Fruit fly (Drosophila melanogaster): ENCODE measurements around the gene CG16782.

CG16782 gene

DNA sequence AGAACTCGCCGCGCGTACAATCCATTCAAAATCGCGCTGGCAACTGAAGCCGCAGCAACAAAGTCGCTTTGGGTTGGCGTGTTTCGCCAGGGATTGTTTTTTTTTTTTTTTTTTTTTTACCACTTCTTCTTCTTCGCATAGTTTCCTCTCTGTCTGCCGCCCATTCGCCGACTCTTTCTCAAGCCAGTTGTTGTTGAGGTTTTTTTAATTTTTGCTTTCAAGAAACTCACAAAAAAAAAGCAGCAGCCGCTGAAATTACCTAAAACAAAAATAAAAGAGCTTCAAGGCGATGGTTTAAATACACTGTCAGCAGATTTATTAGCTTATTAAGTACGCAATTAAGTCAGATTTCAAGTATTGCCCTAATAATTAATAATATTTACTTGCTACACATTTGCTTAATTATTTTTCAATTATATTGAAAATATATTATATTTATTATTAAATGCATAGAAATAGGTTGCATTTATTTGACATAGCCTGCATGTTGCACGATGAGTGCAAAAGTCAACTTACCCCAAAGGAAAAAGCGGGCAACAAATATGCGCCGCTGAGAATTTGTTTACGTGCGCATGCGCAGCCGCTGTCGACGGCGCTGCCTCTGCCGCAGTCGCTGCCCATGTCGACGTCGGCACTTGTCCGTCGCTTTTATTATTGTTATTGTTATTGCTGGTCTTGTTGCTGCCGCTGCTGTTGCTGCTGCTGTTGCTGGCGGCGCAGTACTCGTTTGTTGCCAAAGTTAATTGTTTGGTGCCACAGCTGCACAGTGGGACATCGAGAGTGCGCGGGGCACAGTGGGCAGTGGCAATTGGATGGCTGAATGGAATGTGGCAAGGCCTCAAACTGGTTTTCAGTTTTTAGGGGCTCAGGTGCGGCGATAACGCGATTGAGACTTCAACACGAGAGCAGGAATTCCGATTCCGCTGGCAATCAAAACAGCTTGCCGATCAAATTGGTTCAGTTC is 14.7 kb upstream of the CG16782 start, which contains the start of gene CG12206 (continued):
- TF ChIP-seq Ptx1 (GFP tag; IDR thresholded peaks at IDR 0.05) (peak; percentile 74), CG10321 (GFP tag; IDR thresholded peaks at IDR 0.05) (no peak), ash1 (GFP tag; optimal IDR thresholded peaks at IDR 0.05) (no peak), fu2 (GFP tag; optimal IDR thresholded peaks at IDR 0.05) (no peak), CG1647 (GFP tag; optimal IDR thresholded peaks at IDR 0.05) (no peak), prd (optimal IDR thresholded peaks at IDR 0.05) (no peak), prd (GFP tag; IDR thresholded peaks at IDR 0.05) (peak; percentile 66), CG3995 (GFP tag; optimal IDR thresholded peaks at IDR 0.05) (no peak), pros (GFP tag; optimal IDR thresholded peaks at IDR 0.05) (no peak), Bgb (GFP tag; IDR thresholded peaks at IDR 0.05; ENCODE audit: partially characterized antibody) (no peak), Eip74EF (GFP tag; optimal IDR thresholded peaks at IDR 0.05) (peak in 1 of 2 experiments; percentile 45), NK7.1 (GFP tag; optimal IDR thresholded peaks at IDR 0.05) (no peak), Xbp1 (GFP tag; optimal IDR thresholded peaks at IDR 0.05) (peak; percentile 32), Gsc (GFP tag; IDR thresholded peaks at IDR 0.05) (no peak), kni (GFP tag; optimal IDR thresholded peaks at IDR 0.05) (peak; percentile 46), CG30403 (GFP tag; optimal IDR thresholded peaks at IDR 0.05) (peak; percentile 45), CG14014 (GFP tag; IDR thresholded peaks at IDR 0.05) (peak; percentile 25; the same call in 1 of the 2 replicates), Nf-YC (tag; optimal IDR thresholded peaks at IDR 0.05) (peak; percentile 2), br (optimal IDR thresholded peaks at IDR 0.05) (no peak), mam (GFP tag; optimal IDR thresholded peaks at IDR 0.05) (no peak), ase (GFP tag; IDR thresholded peaks at IDR 0.05) (no peak), CG4328 (GFP tag; optimal IDR thresholded peaks at IDR 0.05) (no peak), Lpt (GFP tag; optimal IDR thresholded peaks at IDR 0.05) (no peak), CG32532 (GFP tag; IDR thresholded peaks at IDR 0.05) (peak; percentile 74; the same call in 1 of the 2 replicates), CG33557 (GFP tag; optimal IDR thresholded peaks at IDR 0.05) (no peak), gsb (GFP tag; IDR thresholded peaks at IDR 0.05) (no peak; the same call in 1 of the 2 replicates), dan (GFP tag; IDR thresholded peaks at IDR 0.05) (no peak), CG9437 (GFP tag; optimal IDR thresholded peaks at IDR 0.05) (peak; percentile 39), CG2678 (tag; optimal IDR thresholded peaks at IDR 0.05) (peak; percentile 83), CG4707 (GFP tag; optimal IDR thresholded peaks at IDR 0.05) (peak; percentile 93), CG13775 (GFP tag; optimal IDR thresholded peaks at IDR 0.05) (peak; percentile 54), ap (GFP tag; IDR thresholded peaks at IDR 0.05) (no peak), Abd-B (GFP tag; optimal IDR thresholded peaks at IDR 0.05) (peak; percentile 60), unpg (GFP tag; optimal IDR thresholded peaks at IDR 0.05) (peak; percentile 57), CG12942 (GFP tag; optimal IDR thresholded peaks at IDR 0.05) (peak; percentile 18), CG10209 (GFP tag; optimal IDR thresholded peaks at IDR 0.05) (peak; percentile 50), crp (GFP tag; optimal IDR thresholded peaks at IDR 0.05) (no peak), Mes4 (GFP tag; optimal IDR thresholded peaks at IDR 0.05) (no peak), btn (GFP tag; optimal IDR thresholded peaks at IDR 0.05) (no peak), Neu2 (GFP tag; optimal IDR thresholded peaks at IDR 0.05; ENCODE audit: borderline replicate concordance) (no peak), otp (GFP tag; IDR thresholded peaks at IDR 0.05) (no peak), CG11085 (GFP tag; IDR thresholded peaks at IDR 0.05) (no peak), CG8765 (GFP tag; IDR thresholded peaks at IDR 0.05) (no peak), az2 (GFP tag; optimal IDR thresholded peaks at IDR 0.05) (peak; percentile 28), slp2 (GFP tag; optimal IDR thresholded peaks at IDR 0.05) (no peak), Fer1 (GFP tag; optimal IDR thresholded peaks at IDR 0.05) (peak; percentile 56), CG5180 (GFP tag; optimal IDR thresholded peaks at IDR 0.05) (no peak), HLH3B (GFP tag; IDR thresholded peaks at IDR 0.05) (peak; percentile 46; the same call in 1 of the 2 replicates), CG32772 (GFP tag; IDR thresholded peaks at IDR 0.05) (peak; percentile 81)
